Worm (Caenorhabditis elegans) whole organism, young adult: Measurements from ENCODE around the gene syp-1.

Experiments used
- B0019.2 ChIP-seq: fragments of 200-800 bp; sonication (Bioruptor generic); conservative IDR thresholded peaks from 2 replicates; pipeline ENCODE4 v1.3.6; 2022; ENCODE audit warnings: missing genetic modification reagents, missing genetic modification characterization, missing compliant biosample characterization
- B0261.1 ChIP-seq: sonication (generic microtip); optimal IDR thresholded peaks from 2 replicates; lab custom pipeline; 2016; ENCODE audit warnings: mild to moderate bottlenecking, missing genetic modification characterization, moderate library complexity, missing compliant biosample characterization
- B0336.3 ChIP-seq: fragments of 200-800 bp; sonication (Bioruptor generic); IDR thresholded peaks from 2 replicates; pipeline ENCODE4 v1.3.6; 2022; ENCODE audit warnings: missing genetic modification characterization, missing compliant biosample characterization
- C17E4.6 ChIP-seq: fragments of 200-800 bp; sonication (Bioruptor generic); IDR thresholded peaks from 2 replicates; pipeline ENCODE4 v1.3.6; 2022; ENCODE audit warnings: missing genetic modification reagents, missing genetic modification characterization, missing compliant biosample characterization
- F23B12.7 ChIP-seq: sonication (generic microtip); optimal IDR thresholded peaks from 2 replicates; lab custom pipeline; 2017; ENCODE audit warnings: missing genetic modification characterization, mild to moderate bottlenecking, missing compliant biosample characterization, antibody characterized with exemption, moderate library complexity; ENCODE audit not compliant: insufficient read depth
- F49E8.2 ChIP-seq: sonication (generic microtip); optimal IDR thresholded peaks from 3 replicates; lab custom pipeline; 2017; ENCODE audit warnings: missing genetic modification characterization, mild to moderate bottlenecking, missing compliant biosample characterization, antibody characterized with exemption, moderate library complexity; ENCODE audit not compliant: insufficient read depth
- K12H6.12 ChIP-seq: fragments of 200-800 bp; sonication (Bioruptor generic); optimal IDR thresholded peaks from 2 replicates; lab custom pipeline; 2018; ENCODE audit warnings: mild to moderate bottlenecking, missing genetic modification characterization, missing compliant biosample characterization
- Y56A3A.18 ChIP-seq: fragments of 200-800 bp; sonication (Bioruptor generic); IDR thresholded peaks from 2 replicates; pipeline ENCODE4 v1.3.6; 2022; ENCODE audit warnings: missing genetic modification reagents, missing genetic modification characterization, missing compliant biosample characterization
- Y67H2A.10 ChIP-seq: fragments of 200-800 bp; sonication (Bioruptor generic); conservative IDR thresholded peaks from 2 replicates; pipeline ENCODE4 v1.3.6; 2022; ENCODE audit warnings: missing genetic modification reagents, missing genetic modification characterization, missing compliant biosample characterization
- Y79H2A.3 ChIP-seq: fragments of 200-800 bp; sonication (Bioruptor generic); conservative IDR thresholded peaks from 2 replicates; pipeline ENCODE4 v1.3.6; 2022; ENCODE audit warnings: missing genetic modification reagents, missing genetic modification characterization, missing compliant biosample characterization
- Y95B8A.8 ChIP-seq: fragments of 200-800 bp; sonication (Bioruptor generic); IDR thresholded peaks from 2 replicates; pipeline ENCODE4 v1.3.6; 2022; ENCODE audit warnings: missing genetic modification reagents, missing genetic modification characterization, missing compliant biosample characterization
- ZK185.1 ChIP-seq: sonication (generic microtip); optimal IDR thresholded peaks from 2 replicates; lab custom pipeline; 2016; ENCODE audit warnings: mild to moderate bottlenecking, missing genetic modification characterization, missing compliant biosample characterization; ENCODE audit not compliant: poor library complexity, severe bottlenecking
- aptf-2 ChIP-seq: fragments of 200-800 bp; sonication (Bioruptor generic); conservative IDR thresholded peaks from 2 replicates; pipeline ENCODE4 v1.3.6; 2022; ENCODE audit warnings: missing genetic modification reagents, missing genetic modification characterization, missing compliant biosample characterization
- aptf-3 ChIP-seq: fragments of 200-800 bp; sonication (Bioruptor generic); IDR thresholded peaks from 2 replicates; pipeline ENCODE4 v1.3.6; 2022; ENCODE audit warnings: missing genetic modification characterization, missing compliant biosample characterization
- attf-5 ChIP-seq: fragments of 200-800 bp; sonication (Bioruptor generic); optimal IDR thresholded peaks from 2 replicates; lab custom pipeline; 2018; ENCODE audit warnings: mild to moderate bottlenecking, missing genetic modification characterization, missing compliant biosample characterization
- ccch-3 ChIP-seq: fragments of 200-800 bp; sonication (Bioruptor generic); optimal IDR thresholded peaks from 2 replicates; lab custom pipeline; 2018; ENCODE audit warnings: mild to moderate bottlenecking, missing genetic modification characterization, missing compliant biosample characterization
- cebp-1 ChIP-seq, 2 experiments: fragments of 200-800 bp in 1 of 2; sonication (Bioruptor generic) in 1 of 2; sonication (generic microtip) in 1 of 2; IDR thresholded peaks in 1 of 2; optimal IDR thresholded peaks in 1 of 2; 2 replicates each; pipeline versions ENCODE4 v1.3.6 to Lab custom; 2017 to 2022; ENCODE audit warnings: missing compliant biosample characterization in 2 of 2, missing genetic modification characterization in 2 of 2, mild to moderate bottlenecking in 1 of 2, missing genetic modification reagents in 1 of 2, moderate library complexity in 1 of 2
- cebp-2 ChIP-seq: fragments of 200-800 bp; sonication (Bioruptor generic); IDR thresholded peaks from 2 replicates; pipeline ENCODE4 v1.3.6; 2022; ENCODE audit warnings: missing genetic modification characterization, missing compliant biosample characterization
- ceh-40 ChIP-seq: fragments of 200-800 bp; sonication (Bioruptor generic); IDR thresholded peaks from 2 replicates; pipeline ENCODE4 v1.3.6; 2022; ENCODE audit warnings: missing genetic modification characterization, missing compliant biosample characterization
- ceh-79 ChIP-seq: sonication (generic microtip); optimal IDR thresholded peaks from 2 replicates; lab custom pipeline; 2017; ENCODE audit warnings: mild to moderate bottlenecking, missing genetic modification characterization, missing compliant biosample characterization
- ekl-4 ChIP-seq: fragments of 200-800 bp; sonication (Bioruptor generic); IDR thresholded peaks from 2 replicates; pipeline ENCODE4 v1.3.6; 2022; ENCODE audit warnings: missing genetic modification reagents, missing genetic modification characterization, missing compliant biosample characterization
- ets-4 ChIP-seq: fragments of 200-800 bp; sonication (Bioruptor generic); optimal IDR thresholded peaks from 2 replicates; lab custom pipeline; 2018; ENCODE audit warnings: mild to moderate bottlenecking, missing genetic modification characterization, missing compliant biosample characterization
- gei-17 ChIP-seq: fragments of 200-800 bp; sonication (Bioruptor generic); optimal IDR thresholded peaks from 2 replicates; lab custom pipeline; 2018; ENCODE audit warnings: mild to moderate bottlenecking, missing genetic modification characterization, missing compliant biosample characterization
- him-1 ChIP-seq: sonication (generic microtip); optimal IDR thresholded peaks from 2 replicates; lab custom pipeline; 2016; ENCODE audit warnings: missing genotype, missing genetic modification reagents, missing genetic modification characterization, missing compliant biosample characterization
- let-526 ChIP-seq: fragments of 200-800 bp; sonication (Bioruptor generic); IDR thresholded peaks from 2 replicates; pipeline ENCODE4 v1.3.6; 2022; ENCODE audit warnings: missing genetic modification reagents, missing genetic modification characterization, missing compliant biosample characterization
- lin-35 ChIP-seq, 3 experiments: fragments of 150-350 bp in 2 of 3; sonication (generic microtip) in 1 of 3; optimal IDR thresholded peaks; 2 replicates each; lab custom pipeline; 2014 to 2018; ENCODE audit warnings: missing biosample characterization in 3 of 3, missing genetic modification characterization in 3 of 3, missing genetic modification reagents in 3 of 3
- madf-10 ChIP-seq: sonication (generic microtip); optimal IDR thresholded peaks from 2 replicates; lab custom pipeline; 2016; ENCODE audit warnings: mild to moderate bottlenecking, missing genetic modification characterization, missing compliant biosample characterization
- mcd-1 ChIP-seq: fragments of 200-800 bp; sonication (Bioruptor generic); IDR thresholded peaks from 2 replicates; pipeline ENCODE4 v1.3.6; 2022; ENCODE audit warnings: missing genetic modification reagents, missing genetic modification characterization, missing compliant biosample characterization
- mel-28 ChIP-seq: sonication (generic microtip); optimal IDR thresholded peaks from 2 replicates; lab custom pipeline; 2016; ENCODE audit warnings: borderline replicate concordance, mild to moderate bottlenecking, missing genetic modification characterization, missing compliant biosample characterization
- mxl-1 ChIP-seq: sonication (generic microtip); optimal IDR thresholded peaks from 2 replicates; lab custom pipeline; 2016; ENCODE audit warnings: missing genetic modification characterization, missing compliant biosample characterization
- nfya-1 ChIP-seq: sonication (generic microtip); optimal IDR thresholded peaks from 2 replicates; lab custom pipeline; 2017; ENCODE audit warnings: antibody characterized with exemption, missing compliant biosample characterization, missing genetic modification characterization, borderline replicate concordance; ENCODE audit not compliant: insufficient read depth
- nhr-27 ChIP-seq: fragments of 200-800 bp; sonication (Bioruptor generic); optimal IDR thresholded peaks from 2 replicates; lab custom pipeline; 2018; ENCODE audit warnings: mild to moderate bottlenecking, missing genetic modification characterization, moderate library complexity, missing compliant biosample characterization
- nhr-80 ChIP-seq: sonication (generic microtip); optimal IDR thresholded peaks from 2 replicates; lab custom pipeline; 2016; ENCODE audit warnings: missing genetic modification characterization, missing compliant biosample characterization
- nhr-90 ChIP-seq: sonication (generic microtip); optimal IDR thresholded peaks from 2 replicates; lab custom pipeline; 2016; ENCODE audit warnings: missing genotype, mild to moderate bottlenecking, missing genetic modification characterization, missing compliant biosample characterization
- snpc-4 ChIP-seq, 5 experiments: fragments of 150-350 bp in 1 of 5; sonication (generic microtip) in 4 of 5; optimal IDR thresholded peaks; 2 replicates each; lab custom pipeline; 2014 to 2018; ENCODE audit warnings: missing genetic modification characterization in 5 of 5, missing biosample characterization in 3 of 5, antibody characterized with exemption in 2 of 5, mild to moderate bottlenecking in 2 of 5, missing compliant biosample characterization in 2 of 5, missing genotype in 2 of 5, moderate library complexity in 2 of 5, missing genetic modification reagents in 1 of 5
- tbp1 ChIP-seq: fragments of 200-800 bp; sonication (Bioruptor generic); optimal IDR thresholded peaks from 2 replicates; lab custom pipeline; 2018; ENCODE audit warnings: mild to moderate bottlenecking, missing genetic modification characterization, missing compliant biosample characterization
- tbx-9 ChIP-seq: sonication (generic microtip); optimal IDR thresholded peaks from 2 replicates; lab custom pipeline; 2016; ENCODE audit warnings: borderline replicate concordance, missing genetic modification characterization, inconsistent platforms, missing compliant biosample characterization
- unc-62 ChIP-seq: fragments of 150-350 bp; optimal IDR thresholded peaks from 2 replicates; lab custom pipeline; 2014; ENCODE audit warnings: missing biosample characterization, missing genetic modification reagents, missing genetic modification characterization
- zfh-2 ChIP-seq: fragments of 200-800 bp; sonication (Bioruptor generic); conservative IDR thresholded peaks from 2 replicates; pipeline ENCODE4 v1.3.6; 2022; ENCODE audit warnings: missing genetic modification reagents, missing genetic modification characterization, missing compliant biosample characterization
- ztf-18 ChIP-seq: sonication (generic microtip); optimal IDR thresholded peaks from 2 replicates; lab custom pipeline; 2016; ENCODE audit warnings: missing genotype, mild to moderate bottlenecking, missing genetic modification characterization, missing compliant biosample characterization
- ztf-25 ChIP-seq: fragments of 200-800 bp; sonication (Bioruptor generic); IDR thresholded peaks from 2 replicates; pipeline ENCODE4 v1.3.6; 2022; ENCODE audit warnings: missing genetic modification reagents, missing genetic modification characterization, missing compliant biosample characterization
- ztf-6 ChIP-seq: fragments of 200-800 bp; sonication (Bioruptor generic); IDR thresholded peaks from 2 replicates; pipeline ENCODE4 v1.3.6; 2022; ENCODE audit warnings: missing genetic modification reagents, missing genetic modification characterization, missing compliant biosample characterization

The syp-1 gene

ce11 chrV:16395131-16395530 is 8.9 kb upstream of the syp-1 start, which contains the start of gene F13A7.11:
Gene F13A7.11, minus strand, starts transcription at chrV:16395304.
- peak; percentile 99 for TF ChIP-seq cebp-1 (GFP tag; IDR thresholded peaks at IDR 0.05; lab: Robert Waterston, UW)
- peak; percentile 99 for TF ChIP-seq cebp-1 (tag; optimal IDR thresholded peaks at IDR 0.05; lab: Kevin White, UChicago)
- TF ChIP-seq attf-5 (GFP tag; lab: Kevin White, UChicago) = peak; percentile 15
- TF ChIP-seq cebp-2 = 0 out of 2 replicates have a peak, but pooled peaks have one; percentile 52
- no peak for TF ChIP-seq snpc-4 (GFP tag; optimal IDR thresholded peaks at IDR 0.05; lab: Kevin White, UChicago)
- peak in 2 of 4 experiments; percentile 2 to 4 for TF ChIP-seq snpc-4 (tag; optimal IDR thresholded peaks at IDR 0.05; lab: Kevin White, UChicago)
- no peak for TF ChIP-seq Y95B8A.8 (GFP tag; lab: Robert Waterston, UW)
- peak; percentile 41 for TF ChIP-seq nhr-80 (tag; lab: Kevin White, UChicago)
- TF ChIP-seq mcd-1 = 0 out of 2 replicates have a peak, but pooled peaks have one; percentile 13
- TF ChIP-seq lin-35 (GFP tag; optimal IDR thresholded peaks at IDR 0.05; lab: Kevin White, UChicago) = no peak

DNA sequence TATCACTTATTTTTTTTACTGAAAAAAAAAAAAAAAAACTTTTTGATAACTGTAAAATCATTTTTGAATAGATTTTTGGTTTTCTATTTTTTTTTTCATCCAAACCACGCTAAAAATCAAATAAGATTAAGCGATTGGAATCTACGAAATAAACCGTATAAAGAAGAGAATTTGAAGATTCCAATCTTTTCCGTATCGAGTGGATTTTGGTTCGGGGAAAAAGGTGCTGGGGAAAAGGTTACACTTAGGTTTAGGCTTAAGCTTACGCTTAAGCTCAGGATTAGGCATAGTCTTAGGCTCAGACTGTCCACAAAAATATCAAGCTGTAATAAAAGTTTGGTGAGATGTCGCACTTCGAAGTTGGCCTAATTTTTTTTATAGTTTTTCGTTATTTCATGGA is 8.3 kb upstream of the syp-1 start, which contains the start of gene F13A7.12:
TSS of gene F13A7.12 (plus strand) at position 301 of the 400 bp plus-strand sequence.
- no peak for TF ChIP-seq B0336.3 (GFP tag; lab: Robert Waterston, UW)
- TF ChIP-seq Y67H2A.10 (GFP tag; lab: Robert Waterston, UW) = no peak
- TF ChIP-seq ztf-25 (GFP tag; lab: Robert Waterston, UW) = no peak
- no peak for TF ChIP-seq mel-28
- TF ChIP-seq madf-10 = no peak
- TF ChIP-seq cebp-1 (GFP tag; IDR thresholded peaks at IDR 0.05; lab: Robert Waterston, UW) = no peak
- TF ChIP-seq cebp-1 (tag; optimal IDR thresholded peaks at IDR 0.05; lab: Kevin White, UChicago) = no peak
- TF ChIP-seq B0019.2 (GFP tag; lab: Robert Waterston, UW) = no peak
- no peak for TF ChIP-seq ztf-18 (tag; lab: Kevin White, UChicago)
- TF ChIP-seq mcd-1 = no peak
- TF ChIP-seq F23B12.7 = no peak
- no peak for TF ChIP-seq ztf-6 (GFP tag; lab: Robert Waterston, UW)
- no peak for TF ChIP-seq let-526 (GFP tag; lab: Robert Waterston, UW)
- TF ChIP-seq ZK185.1 (tag; lab: Kevin White, UChicago) = no peak
- TF ChIP-seq ccch-3 (GFP tag; lab: Kevin White, UChicago) = no peak
- TF ChIP-seq tbx-9 (tag; lab: Kevin White, UChicago) = no peak
- no peak for TF ChIP-seq nfya-1 (tag; lab: Kevin White, UChicago)
- TF ChIP-seq F49E8.2 (tag; lab: Kevin White, UChicago) = no peak
- TF ChIP-seq ceh-79 (tag; lab: Kevin White, UChicago) = no peak
- TF ChIP-seq Y56A3A.18 = no peak

DNA sequence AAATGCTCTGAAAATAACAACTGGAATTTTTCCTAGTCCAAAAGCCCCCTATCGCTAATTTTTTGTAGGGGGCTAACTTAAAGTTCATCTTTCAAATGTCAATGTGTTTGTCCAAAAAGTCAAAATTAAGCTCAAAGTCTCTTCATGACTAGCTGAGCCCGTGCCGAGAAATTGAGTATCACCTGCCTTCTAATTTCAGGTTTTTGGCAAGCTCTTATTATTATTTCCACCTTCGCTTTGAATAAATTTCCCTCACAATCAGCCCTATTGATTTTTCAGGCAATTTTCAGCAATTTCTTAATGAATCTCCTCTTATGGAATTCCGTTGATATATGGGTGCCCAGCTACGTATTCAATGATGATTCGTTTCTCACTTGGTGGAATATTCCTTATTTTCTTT is 4.7 kb upstream of the syp-1 start, which contains the start of gene sre-36:
TSS of gene sre-36 (plus strand) at position 301 of the 400 bp plus-strand sequence.
- no peak for TF ChIP-seq nhr-90 (tag; lab: Kevin White, UChicago)
- TF ChIP-seq ets-4 (GFP tag; lab: Kevin White, UChicago) = no peak
- no peak for TF ChIP-seq C17E4.6 (GFP tag; lab: Robert Waterston, UW)
- TF ChIP-seq nhr-27 (tag; lab: Kevin White, UChicago) = no peak
- TF ChIP-seq zfh-2 (GFP tag; lab: Robert Waterston, UW) = no peak
- no peak for TF ChIP-seq aptf-3 (GFP tag; lab: Robert Waterston, UW)
- no peak for TF ChIP-seq madf-10

ce11 chrV:16401519-16401918 is 2.6 kb upstream of the syp-1 start, which contains the start of gene F13A7.14:
Gene F13A7.14, plus strand, starts transcription at chrV:16401891.
- TF ChIP-seq ekl-4 (GFP tag; lab: Robert Waterston, UW) = no peak
- TF ChIP-seq mxl-1 = no peak
- no peak for TF ChIP-seq ztf-6 (GFP tag; lab: Robert Waterston, UW)
- no peak for TF ChIP-seq nhr-80 (tag; lab: Kevin White, UChicago)
- peak; percentile 15 for TF ChIP-seq B0261.1 (tag; lab: Kevin White, UChicago)
- TF ChIP-seq him-1 (tag; lab: Kevin White, UChicago) = no peak
- no peak for TF ChIP-seq ceh-40 (GFP tag; lab: Robert Waterston, UW)
- peak; percentile 72; the same call in 1 of the 2 replicates for TF ChIP-seq aptf-2
- TF ChIP-seq ccch-3 (GFP tag; lab: Kevin White, UChicago) = no peak
- TF ChIP-seq gei-17 = no peak
- peak; percentile 28 for TF ChIP-seq tbp1
- peak; percentile 42 for TF ChIP-seq K12H6.12
- TF ChIP-seq madf-10 = peak; percentile 42
- no peak for TF ChIP-seq unc-62 (GFP tag; lab: Kevin White, UChicago)
- no peak for TF ChIP-seq Y79H2A.3
- TF ChIP-seq Y56A3A.18 = no peak
